Fruit fly (Drosophila melanogaster) whole organism, embryonic: ENCODE measurements around the gene Hsdl2.

Experiments used
- Abd-B ChIP-seq: fragments of 200-800 bp; sonication (Bioruptor generic); optimal IDR thresholded peaks from 2 replicates; lab custom pipeline; 2018; ENCODE audit warnings: missing biosample characterization, mild to moderate bottlenecking, missing genetic modification characterization, moderate library complexity
- Atf3 ChIP-seq: fragments of 200-800 bp; sonication (Bioruptor generic); optimal IDR thresholded peaks from 3 replicates; lab custom pipeline; 2016; ENCODE audit warnings: missing biosample characterization, missing genetic modification characterization
- Bteb2 ChIP-seq: fragments of 200-800 bp; sonication (Bioruptor generic); optimal IDR thresholded peaks from 2 replicates; lab custom pipeline; 2016; ENCODE audit warnings: missing biosample characterization, missing genetic modification characterization
- C15 ChIP-seq: fragments of 200-800 bp; sonication (Bioruptor generic); IDR thresholded peaks from 3 replicates; pipeline ENCODE4 v1.3.6; 2022; ENCODE audit warnings: missing biosample characterization, missing genetic modification characterization
- CG10462 ChIP-seq: fragments of 200-800 bp; sonication (Bioruptor generic); optimal IDR thresholded peaks from 2 replicates; lab custom pipeline; 2016; ENCODE audit warnings: missing biosample characterization, missing genetic modification characterization
- CG12071 ChIP-seq: fragments of 200-800 bp; sonication (Bioruptor generic); optimal IDR thresholded peaks from 3 replicates; lab custom pipeline; 2018; ENCODE audit warnings: missing biosample characterization, mild to moderate bottlenecking, missing genetic modification characterization
- CG12942 ChIP-seq: fragments of 200-800 bp; sonication (Bioruptor generic); optimal IDR thresholded peaks from 3 replicates; lab custom pipeline; 2016; ENCODE audit warnings: missing biosample characterization, missing genetic modification characterization
- CG1529 ChIP-seq: fragments of 200-800 bp; sonication (Bioruptor generic); optimal IDR thresholded peaks from 3 replicates; lab custom pipeline; 2018; ENCODE audit warnings: missing biosample characterization, missing genetic modification characterization
- CG15601 ChIP-seq: fragments of 200-800 bp; sonication (Bioruptor generic); optimal IDR thresholded peaks from 3 replicates; lab custom pipeline; 2019; ENCODE audit warnings: missing biosample characterization, mild to moderate bottlenecking, missing genetic modification characterization, moderate library complexity
- CG1602 ChIP-seq: fragments of 200-800 bp; sonication (Bioruptor generic); optimal IDR thresholded peaks from 3 replicates; lab custom pipeline; 2016; ENCODE audit warnings: missing biosample characterization, missing genetic modification characterization
- CG18764 ChIP-seq: fragments of 200-800 bp; sonication (Bioruptor generic); optimal IDR thresholded peaks from 3 replicates; lab custom pipeline; 2016; ENCODE audit warnings: missing biosample characterization, missing genetic modification characterization
- CG30431 ChIP-seq: fragments of 200-800 bp; sonication (Bioruptor generic); optimal IDR thresholded peaks from 2 replicates; lab custom pipeline; 2017; ENCODE audit warnings: missing biosample characterization, missing genetic modification characterization
- CG32767 ChIP-seq: fragments of 200-800 bp; sonication (Bioruptor generic); IDR thresholded peaks from 2 replicates; pipeline ENCODE4 v1.3.6; 2022; ENCODE audit warnings: missing biosample characterization, missing genetic modification characterization
- CG34224 ChIP-seq: fragments of 200-800 bp; sonication (Bioruptor generic); IDR thresholded peaks from 3 replicates; pipeline ENCODE4 v1.3.6; 2022; ENCODE audit warnings: missing biosample characterization, missing genetic modification characterization; ENCODE audit not compliant: partially characterized antibody
- CG4282 ChIP-seq: fragments of 200-800 bp; sonication (Bioruptor generic); optimal IDR thresholded peaks from 2 replicates; lab custom pipeline; 2016; ENCODE audit warnings: missing biosample characterization, missing genetic modification characterization
- CG4328 ChIP-seq: fragments of 200-800 bp; sonication (Bioruptor generic); optimal IDR thresholded peaks from 3 replicates; lab custom pipeline; 2017; ENCODE audit warnings: missing biosample characterization, missing genetic modification reagents, missing genetic modification characterization
- CG6791 ChIP-seq: fragments of 200-800 bp; sonication (Bioruptor generic); IDR thresholded peaks from 3 replicates; pipeline ENCODE4 v1.3.6; 2022; ENCODE audit warnings: missing biosample characterization, missing genetic modification characterization; ENCODE audit not compliant: partially characterized antibody
- CG7357 ChIP-seq: fragments of 200-800 bp; sonication (Bioruptor generic); IDR thresholded peaks from 3 replicates; pipeline ENCODE4 v1.3.6; 2022; ENCODE audit warnings: missing biosample characterization, missing genetic modification characterization
- CG9932 ChIP-seq: fragments of 200-800 bp; sonication (Bioruptor generic); IDR thresholded peaks from 2 replicates; pipeline ENCODE4 v1.3.6; 2022; ENCODE audit warnings: missing biosample characterization, missing genetic modification characterization
- Dip2 ChIP-seq: fragments of 200-800 bp; sonication (Bioruptor generic); IDR thresholded peaks from 2 replicates; pipeline ENCODE4 v1.3.6; 2022; ENCODE audit warnings: missing biosample characterization, missing genetic modification characterization
- Dll ChIP-seq: fragments of 200-800 bp; sonication (Bioruptor generic); IDR thresholded peaks from 4 replicates; pipeline ENCODE4 v1.3.6; 2022; ENCODE audit warnings: missing biosample characterization, missing genetic modification characterization; ENCODE audit not compliant: partially characterized antibody
- Dref ChIP-seq: fragments of 200-800 bp; sonication (Bioruptor generic); IDR thresholded peaks from 2 replicates; pipeline ENCODE4 v1.3.6; 2022; ENCODE audit warnings: missing biosample characterization, missing genetic modification characterization
- HLH54F ChIP-seq: fragments of 200-800 bp; sonication (Bioruptor generic); optimal IDR thresholded peaks from 3 replicates; lab custom pipeline; 2016; ENCODE audit warnings: missing biosample characterization, missing genetic modification characterization
- Hand ChIP-seq: fragments of 200-800 bp; sonication (Bioruptor generic); optimal IDR thresholded peaks from 2 replicates; lab custom pipeline; 2017; ENCODE audit warnings: mild to moderate bottlenecking, missing biosample characterization, missing genetic modification reagents, missing genetic modification characterization
- HmgZ ChIP-seq: fragments of 200-800 bp; sonication (Bioruptor generic); optimal IDR thresholded peaks from 2 replicates; lab custom pipeline; 2018; ENCODE audit warnings: missing biosample characterization, mild to moderate bottlenecking, missing genetic modification characterization
- Hr39 ChIP-seq: fragments of >200 bp; optimal IDR thresholded peaks from 2 replicates; lab custom pipeline; 2017
- Hr51 ChIP-seq, 2 experiments: fragments of 200-800 bp; sonication (Bioruptor generic); optimal IDR thresholded peaks; 2 replicates in 1 of 2; 3 replicates in 1 of 2; lab custom pipeline; 2016 to 2018; ENCODE audit warnings: missing biosample characterization in 2 of 2, missing genetic modification characterization in 2 of 2, mild to moderate bottlenecking in 1 of 2, moderate library complexity in 1 of 2
- Kr ChIP-seq: fragments of 200-800 bp; sonication (Bioruptor generic); optimal IDR thresholded peaks from 2 replicates; lab custom pipeline; 2017; ENCODE audit warnings: missing biosample characterization, mild to moderate bottlenecking, missing genetic modification characterization
- Nf-YB ChIP-seq: fragments of 200-800 bp; sonication (Bioruptor generic); optimal IDR thresholded peaks from 3 replicates; lab custom pipeline; 2019; ENCODE audit warnings: missing biosample characterization, mild to moderate bottlenecking, missing genetic modification characterization, moderate library complexity
- Oli ChIP-seq: fragments of 200-800 bp; sonication (Bioruptor generic); optimal IDR thresholded peaks from 2 replicates; lab custom pipeline; 2018; ENCODE audit warnings: missing biosample characterization, mild to moderate bottlenecking, missing genetic modification characterization, moderate library complexity
- Opbp ChIP-seq: fragments of 200-800 bp; sonication (Bioruptor generic); IDR thresholded peaks from 3 replicates; pipeline ENCODE4 v1.3.6; 2022; ENCODE audit warnings: missing biosample characterization, missing genetic modification characterization; ENCODE audit not compliant: partially characterized antibody
- Scr ChIP-seq: fragments of 200-800 bp; sonication (Bioruptor generic); IDR thresholded peaks from 2 replicates; pipeline ENCODE4 v1.3.6; 2022; ENCODE audit warnings: missing biosample characterization, missing genetic modification characterization; ENCODE audit not compliant: partially characterized antibody
- amos ChIP-seq: fragments of 200-800 bp; sonication (Bioruptor generic); IDR thresholded peaks from 2 replicates; pipeline ENCODE4 v1.3.6; 2022; ENCODE audit warnings: missing biosample characterization, missing genetic modification characterization; ENCODE audit not compliant: partially characterized antibody
- ap ChIP-seq: fragments of 200-800 bp; sonication (Bioruptor generic); IDR thresholded peaks from 2 replicates; pipeline ENCODE4 v1.3.6; 2022; ENCODE audit warnings: missing biosample characterization, missing genetic modification characterization
- ash1 ChIP-seq: fragments of 200-800 bp; sonication (Bioruptor generic); optimal IDR thresholded peaks from 2 replicates; lab custom pipeline; 2018; ENCODE audit warnings: missing biosample characterization, mild to moderate bottlenecking, missing genetic modification characterization
- bigmax ChIP-seq: fragments of 200-800 bp; sonication (Bioruptor generic); optimal IDR thresholded peaks from 2 replicates; lab custom pipeline; 2018; ENCODE audit warnings: missing biosample characterization, mild to moderate bottlenecking, missing genetic modification characterization
- chn ChIP-seq: fragments of 200-800 bp; sonication (Bioruptor generic); optimal IDR thresholded peaks from 2 replicates; lab custom pipeline; 2016; ENCODE audit warnings: missing biosample characterization, missing genetic modification characterization
- corto ChIP-seq: fragments of 200-800 bp; sonication (Bioruptor generic); optimal IDR thresholded peaks from 2 replicates; lab custom pipeline; 2016; ENCODE audit warnings: missing biosample characterization, mild to moderate bottlenecking, missing genetic modification characterization, moderate library complexity
- crc ChIP-seq: fragments of 200-800 bp; sonication (Bioruptor generic); optimal IDR thresholded peaks from 2 replicates; lab custom pipeline; 2016; ENCODE audit warnings: missing biosample characterization, missing genetic modification characterization
- dmrt99B ChIP-seq: fragments of 200-800 bp; sonication (Bioruptor generic); optimal IDR thresholded peaks from 2 replicates; lab custom pipeline; 2018; ENCODE audit warnings: missing biosample characterization, mild to moderate bottlenecking, missing genetic modification characterization, moderate library complexity
- emc ChIP-seq: fragments of 200-800 bp; sonication (Bioruptor generic); optimal IDR thresholded peaks from 2 replicates; lab custom pipeline; 2016; ENCODE audit warnings: missing biosample characterization, missing genetic modification characterization
- gro ChIP-seq: fragments of 200-800 bp; sonication (Bioruptor generic); optimal IDR thresholded peaks from 2 replicates; lab custom pipeline; 2016; ENCODE audit warnings: missing biosample characterization, missing genetic modification characterization
- hbn ChIP-seq: fragments of 200-800 bp; sonication (Bioruptor generic); IDR thresholded peaks from 2 replicates; pipeline ENCODE4 v1.3.6; 2022; ENCODE audit warnings: missing biosample characterization, missing genetic modification characterization; ENCODE audit not compliant: partially characterized antibody
- jing ChIP-seq: fragments of 200-800 bp; sonication (Bioruptor generic); optimal IDR thresholded peaks from 2 replicates; lab custom pipeline; 2018; ENCODE audit warnings: missing biosample characterization, mild to moderate bottlenecking, missing genetic modification characterization
- nau ChIP-seq: fragments of 200-800 bp; sonication (Bioruptor generic); optimal IDR thresholded peaks from 3 replicates; lab custom pipeline; 2017; ENCODE audit warnings: missing biosample characterization, mild to moderate bottlenecking, missing genetic modification characterization, missing genetic modification reagents
- pum ChIP-seq: fragments of 200-800 bp; sonication (Bioruptor generic); optimal IDR thresholded peaks from 2 replicates; lab custom pipeline; 2016; ENCODE audit warnings: missing biosample characterization, missing genetic modification characterization
- run ChIP-seq: fragments of 200-800 bp; sonication (Bioruptor generic); optimal IDR thresholded peaks from 3 replicates; lab custom pipeline; 2018; ENCODE audit warnings: missing biosample characterization, mild to moderate bottlenecking, missing genetic modification characterization
- sens ChIP-seq: fragments of 200-800 bp; sonication (Bioruptor generic); peaks from one replicate; lab custom pipeline; 2016; ENCODE audit warnings: missing biosample characterization, missing genetic modification characterization
- sisA ChIP-seq: fragments of 200-800 bp; sonication (Bioruptor generic); IDR thresholded peaks from 2 replicates; pipeline ENCODE4 v1.3.6; 2022; ENCODE audit warnings: missing biosample characterization, missing genetic modification characterization
- stwl ChIP-seq: fragments of 200-800 bp; sonication (Bioruptor generic); optimal IDR thresholded peaks from 3 replicates; lab custom pipeline; 2018; ENCODE audit warnings: missing biosample characterization, mild to moderate bottlenecking, missing genetic modification characterization, moderate library complexity
- tap ChIP-seq: fragments of 200-800 bp; optimal IDR thresholded peaks from 3 replicates; lab custom pipeline; 2019; ENCODE audit warnings: missing biosample characterization, mild to moderate bottlenecking, missing genetic modification characterization, moderate library complexity
- zf30C ChIP-seq: fragments of 200-800 bp; sonication (Bioruptor generic); optimal IDR thresholded peaks from 3 replicates; lab custom pipeline; 2018; ENCODE audit warnings: missing biosample characterization, mild to moderate bottlenecking, missing genetic modification characterization

Gene Hsdl2

dm6 chr3R:27700229-27700573 is 22.9 kb downstream of the Hsdl2 start, which contains the start of gene btz (continued):
- TF ChIP-seq hbn (GFP tag; lab: Robert Waterston, UW) (no peak), stwl (peak; percentile 71), CG9932 (GFP tag; lab: Robert Waterston, UW) (no peak), CG7357 (no peak), Hand (no peak), Dip2 (GFP tag; lab: Robert Waterston, UW) (no peak), CG1602 (GFP tag; lab: Kevin White, UChicago) (no peak), emc (no peak), CG15601 (tag; lab: Kevin White, UChicago) (no peak), gro (GFP tag; lab: Kevin White, UChicago) (no peak), C15 (GFP tag; lab: Robert Waterston, UW) (no peak), jing (no peak), Abd-B (GFP tag; lab: Kevin White, UChicago) (peak; percentile 2), HmgZ (tag; lab: Kevin White, UChicago) (peak; percentile 18), Scr (GFP tag; lab: Robert Waterston, UW) (0 out of 2 replicates have a peak, but pooled peaks have one; percentile 27), CG12071 (no peak), CG4282 (no peak), Hr39 (lab: Kevin White, UChicago) (no peak), CG32767 (GFP tag; lab: Robert Waterston, UW) (no peak), Oli (tag; lab: Kevin White, UChicago) (no peak), Opbp (no peak), run (tag; lab: Kevin White, UChicago) (no peak), Dref (GFP tag; lab: Robert Waterston, UW) (peak; percentile 52), Kr (GFP tag; lab: Kevin White, UChicago) (no peak), CG1529 (GFP tag; lab: Kevin White, UChicago) (no peak), CG4328 (GFP tag; lab: Kevin White, UChicago) (no peak), HLH54F (GFP tag; lab: Kevin White, UChicago) (no peak), Dll (no peak), Nf-YB (no peak), Atf3 (no peak), sens (GFP tag; lab: Kevin White, UChicago) (no peak), CG6791 (GFP tag; lab: Robert Waterston, UW) (no peak), dmrt99B (no peak), ap (GFP tag; lab: Robert Waterston, UW) (no peak), Hr51 (GFP tag; optimal IDR thresholded peaks at IDR 0.05; lab: Kevin White, UChicago) (no peak), corto (GFP tag; lab: Kevin White, UChicago) (no peak), Bteb2 (GFP tag; lab: Kevin White, UChicago) (no peak), CG12942 (no peak), zf30C (GFP tag; lab: Kevin White, UChicago) (no peak), CG34224 (no peak), CG10462 (GFP tag; lab: Kevin White, UChicago) (no peak), crc (no peak), sisA (GFP tag; lab: Robert Waterston, UW) (no peak), ash1 (no peak), chn (GFP tag; lab: Kevin White, UChicago) (no peak), nau (no peak), pum (GFP tag; lab: Kevin White, UChicago) (no peak), CG30431 (GFP tag; lab: Kevin White, UChicago) (no peak), bigmax (GFP tag; lab: Kevin White, UChicago) (no peak), CG18764 (no peak), amos (no peak), tap (tag; lab: Kevin White, UChicago) (no peak)
